ENCODE assay signal across 1 fruit fly cellular context in genomic region chr3L:15510787-15511186, dm6.
TF ChIP-seq lines count a peak whose summit lies in the region.

MsrA (plus strand) TSS chr3L:15511052.

TF ChIP-seq in whole organism, embryonic, 481 proteins besides CTCF, POLR2A, EP300 and RAD21 (continued from another document):
- TF ChIP-seq CG12744 (GFP tag; optimal IDR thresholded peaks at IDR 0.05; lab: Kevin White, UChicago): no peak
- no peak for TF ChIP-seq pnt (GFP tag; optimal IDR thresholded peaks at IDR 0.05; lab: Kevin White, UChicago)
- no peak for TF ChIP-seq hkb (optimal IDR thresholded peaks at IDR 0.05; lab: Kevin White, UChicago)
- no peak for TF ChIP-seq hkb (GFP tag; IDR thresholded peaks at IDR 0.05; lab: Robert Waterston, UW)
- TF ChIP-seq CG1024 (GFP tag; IDR thresholded peaks at IDR 0.05; lab: Robert Waterston, UW): no peak
- TF ChIP-seq Kr (GFP tag; optimal IDR thresholded peaks at IDR 0.05; lab: Kevin White, UChicago): no peak
- no peak for TF ChIP-seq Six4 (GFP tag; optimal IDR thresholded peaks at IDR 0.05; lab: Kevin White, UChicago)
- TF ChIP-seq C15 (GFP tag; IDR thresholded peaks at IDR 0.05; lab: Robert Waterston, UW): no peak
